Worm (Caenorhabditis elegans) whole organism, midembryonic: ENCODE results near the gene tofu-7.

Experiments used
- T22C8.4 ChIP-seq: fragments of 200-800 bp; sonication (Bioruptor generic); IDR thresholded peaks from 2 replicates; pipeline ENCODE4 v1.3.6; 2022; ENCODE audit warnings: missing genetic modification characterization, missing compliant biosample characterization
- flt-1 ChIP-seq: fragments of 200-800 bp; sonication (Bioruptor generic); IDR thresholded peaks from 2 replicates; pipeline ENCODE4 v1.3.6; 2022; ENCODE audit warnings: missing genetic modification characterization, missing compliant biosample characterization
- klf-2 ChIP-seq: fragments of 200-800 bp; sonication (Bioruptor generic); conservative IDR thresholded peaks from 2 replicates; pipeline ENCODE4 v1.3.6; 2022; ENCODE audit warnings: missing genetic modification reagents, missing genetic modification characterization, missing compliant biosample characterization
- med-1 ChIP-seq: sonication (generic microtip); optimal IDR thresholded peaks from 2 replicates; lab custom pipeline; 2017; ENCODE audit warnings: missing genetic modification characterization, mild to moderate bottlenecking, missing compliant biosample characterization, antibody characterized with exemption, missing genetic modification reagents; ENCODE audit not compliant: insufficient read depth
- ref-1 ChIP-seq: fragments of 200-800 bp; sonication (Bioruptor generic); conservative IDR thresholded peaks from 2 replicates; pipeline ENCODE4 v1.3.6; 2022; ENCODE audit warnings: missing genetic modification reagents, missing genetic modification characterization, missing compliant biosample characterization
- tab-1 ChIP-seq: fragments of 200-800 bp; sonication (Bioruptor generic); IDR thresholded peaks from 2 replicates; pipeline ENCODE4 v1.3.6; 2022; ENCODE audit warnings: missing genetic modification characterization, missing compliant biosample characterization
- ztf-29 ChIP-seq: fragments of 200-800 bp; sonication (Bioruptor generic); IDR thresholded peaks from 2 replicates; pipeline ENCODE4 v1.3.6; 2022; ENCODE audit warnings: missing genetic modification reagents, missing genetic modification characterization, missing compliant biosample characterization

- TF ChIP-seq ztf-29 (GFP tag; lab: Robert Waterston, UW) = no peak
- no peak for TF ChIP-seq tab-1 (GFP tag; lab: Robert Waterston, UW)
- TF ChIP-seq klf-2 (GFP tag; lab: Robert Waterston, UW) = no peak
- no peak for TF ChIP-seq flt-1 (GFP tag; lab: Robert Waterston, UW)
- no peak for TF ChIP-seq ref-1 (GFP tag; lab: Robert Waterston, UW)
- TF ChIP-seq T22C8.4 = no peak
- no peak for TF ChIP-seq med-1 (GFP tag; lab: Kevin White, UChicago)
Measured at ce11 chrIII:7034252-7035223, 50.3 kb downstream of the tofu-7 start.
